Fruit fly (Drosophila melanogaster) whole organism, embryonic: Measurements from ENCODE around the gene CG1979.

ENCODE experiments used
- Ada2b ChIP-seq: fragments of 200-800 bp; sonication (Bioruptor generic); IDR thresholded peaks from 2 replicates; pipeline ENCODE4 v1.3.6; 2022; ENCODE audit warnings: missing biosample characterization, missing genetic modification characterization
- Blimp-1 ChIP-seq: fragments of 200-800 bp; sonication (Bioruptor generic); optimal IDR thresholded peaks from 3 replicates; lab custom pipeline; 2018; ENCODE audit warnings: missing biosample characterization, missing genetic modification characterization, mild to moderate bottlenecking, moderate library complexity, missing genetic modification reagents
- CG12236 ChIP-seq: fragments of 200-800 bp; sonication (Bioruptor generic); optimal IDR thresholded peaks from 2 replicates; lab custom pipeline; 2016; ENCODE audit warnings: missing biosample characterization, missing genetic modification characterization
- CG12942 ChIP-seq: fragments of 200-800 bp; sonication (Bioruptor generic); optimal IDR thresholded peaks from 3 replicates; lab custom pipeline; 2016; ENCODE audit warnings: missing biosample characterization, missing genetic modification characterization
- CG14710 ChIP-seq: fragments of 200-800 bp; sonication (Bioruptor generic); optimal IDR thresholded peaks from 3 replicates; lab custom pipeline; 2019; ENCODE audit warnings: missing biosample characterization, mild to moderate bottlenecking, missing genetic modification characterization, moderate library complexity
- CG15601 ChIP-seq: fragments of 200-800 bp; sonication (Bioruptor generic); optimal IDR thresholded peaks from 3 replicates; lab custom pipeline; 2019; ENCODE audit warnings: missing biosample characterization, mild to moderate bottlenecking, missing genetic modification characterization, moderate library complexity
- CG16779 ChIP-seq: fragments of 200-800 bp; sonication (Bioruptor generic); IDR thresholded peaks from 2 replicates; pipeline ENCODE4 v1.3.6; 2022; ENCODE audit warnings: missing biosample characterization, missing genetic modification characterization
- CG17328 ChIP-seq: fragments of 200-800 bp; sonication (Bioruptor generic); IDR thresholded peaks from 2 replicates; pipeline ENCODE4 v1.3.6; 2022; ENCODE audit warnings: missing biosample characterization, missing genetic modification characterization
- CG18262 ChIP-seq: fragments of 200-800 bp; optimal IDR thresholded peaks from 3 replicates; lab custom pipeline; 2019; ENCODE audit warnings: missing biosample characterization, mild to moderate bottlenecking, missing genetic modification characterization, moderate library complexity
- CG18476 ChIP-seq: fragments of 200-800 bp; sonication (Bioruptor generic); optimal IDR thresholded peaks from 2 replicates; lab custom pipeline; 2016; ENCODE audit warnings: missing biosample characterization, mild to moderate bottlenecking, missing genetic modification characterization
- CG2202 ChIP-seq: fragments of 200-800 bp; sonication (Bioruptor generic); optimal IDR thresholded peaks from 2 replicates; lab custom pipeline; 2018; ENCODE audit warnings: missing biosample characterization, mild to moderate bottlenecking, missing genetic modification characterization
- CG43689 ChIP-seq: fragments of 200-800 bp; sonication (Bioruptor generic); IDR thresholded peaks from 2 replicates; pipeline ENCODE4 v1.3.6; 2022; ENCODE audit warnings: missing biosample characterization, missing genetic modification characterization
- CG7786 ChIP-seq: fragments of 200-800 bp; sonication (Bioruptor generic); optimal IDR thresholded peaks from 2 replicates; lab custom pipeline; 2016; ENCODE audit warnings: missing biosample characterization, missing genetic modification characterization
- CG8765 ChIP-seq: fragments of 200-800 bp; sonication (Bioruptor generic); IDR thresholded peaks from 2 replicates; pipeline ENCODE4 v1.3.6; 2022; ENCODE audit warnings: missing biosample characterization, missing genetic modification characterization
- Dip3 ChIP-seq: fragments of 200-800 bp; sonication (Bioruptor generic); optimal IDR thresholded peaks from 3 replicates; lab custom pipeline; 2016; ENCODE audit warnings: missing biosample characterization, missing genetic modification characterization
- Doc2 ChIP-seq: fragments of 200-800 bp; sonication (Bioruptor generic); IDR thresholded peaks from 2 replicates; pipeline ENCODE4 v1.3.6; 2022; ENCODE audit warnings: missing biosample characterization, missing genetic modification characterization
- Dref ChIP-seq: fragments of 200-800 bp; sonication (Bioruptor generic); IDR thresholded peaks from 2 replicates; pipeline ENCODE4 v1.3.6; 2022; ENCODE audit warnings: missing biosample characterization, missing genetic modification characterization
- E2f1 ChIP-seq: fragments of 200-800 bp; sonication (Bioruptor generic); IDR thresholded peaks from 2 replicates; pipeline ENCODE4 v1.3.6; 2022; ENCODE audit warnings: missing biosample characterization, missing genetic modification characterization
- HLH4C ChIP-seq: fragments of 200-800 bp; sonication (Bioruptor generic); IDR thresholded peaks from 3 replicates; pipeline ENCODE4 v1.3.6; 2022; ENCODE audit warnings: missing biosample characterization, missing genetic modification characterization; ENCODE audit not compliant: partially characterized antibody
- Hr51 ChIP-seq, 2 experiments: fragments of 200-800 bp; sonication (Bioruptor generic); optimal IDR thresholded peaks; 2 replicates in 1 of 2; 3 replicates in 1 of 2; lab custom pipeline; 2016 to 2018; ENCODE audit warnings: missing biosample characterization in 2 of 2, missing genetic modification characterization in 2 of 2, mild to moderate bottlenecking in 1 of 2, moderate library complexity in 1 of 2
- Hsf ChIP-seq: fragments of 200-800 bp; sonication (Bioruptor generic); optimal IDR thresholded peaks from 3 replicates; lab custom pipeline; 2016; ENCODE audit warnings: missing biosample characterization, missing genetic modification characterization
- Lhr ChIP-seq: fragments of 200-800 bp; sonication (Bioruptor generic); optimal IDR thresholded peaks from 3 replicates; lab custom pipeline; 2017; ENCODE audit warnings: mild to moderate bottlenecking, missing biosample characterization, missing genetic modification reagents, missing genetic modification characterization
- NK7.1 ChIP-seq: fragments of 200-800 bp; sonication (Bioruptor generic); optimal IDR thresholded peaks from 3 replicates; lab custom pipeline; 2016; ENCODE audit warnings: missing biosample characterization, missing genetic modification characterization
- Oaz ChIP-seq: fragments of 200-800 bp; sonication (Bioruptor generic); IDR thresholded peaks from 2 replicates; pipeline ENCODE4 v1.3.6; 2022; ENCODE audit warnings: missing biosample characterization, missing genetic modification characterization
- Rfx ChIP-seq: fragments of 200-800 bp; sonication (Bioruptor generic); IDR thresholded peaks from 2 replicates; pipeline ENCODE4 v1.3.6; 2022; ENCODE audit warnings: missing biosample characterization, missing genetic modification characterization
- Tbp ChIP-seq: fragments of >200 bp; optimal IDR thresholded peaks from 2 replicates; lab custom pipeline; 2018; ENCODE audit warnings: missing biosample characterization, missing genetic modification characterization
- Trl ChIP-seq, 3 experiments: fragments of >200 bp in 2 of 3; fragments of 200-800 bp in 1 of 3; sonication (Bioruptor generic) in 1 of 3; optimal IDR thresholded peaks; 2 replicates in 1 of 3; 3 replicates in 2 of 3; lab custom pipeline; 2016 to 2017; ENCODE audit warnings: missing biosample characterization in 1 of 3, missing genetic modification characterization in 1 of 3
- bsh ChIP-seq, 2 experiments: fragments of 200-800 bp; sonication (Bioruptor generic); optimal IDR thresholded peaks; 2 replicates each; lab custom pipeline; 2017 to 2018; ENCODE audit warnings: mild to moderate bottlenecking in 2 of 2, missing biosample characterization in 2 of 2, missing genetic modification characterization in 2 of 2, moderate library complexity in 1 of 2
- cato ChIP-seq: fragments of 200-800 bp; sonication (Bioruptor generic); optimal IDR thresholded peaks from 2 replicates; lab custom pipeline; 2016; ENCODE audit warnings: missing biosample characterization, missing genetic modification characterization, borderline replicate concordance
- cwo ChIP-seq: fragments of 200-800 bp; sonication (Bioruptor generic); optimal IDR thresholded peaks from 3 replicates; lab custom pipeline; 2017; ENCODE audit warnings: missing biosample characterization, missing genetic modification characterization, mild to moderate bottlenecking, moderate library complexity, missing genetic modification reagents
- disco-r ChIP-seq: fragments of 200-800 bp; sonication (Bioruptor generic); optimal IDR thresholded peaks from 2 replicates; lab custom pipeline; 2016; ENCODE audit warnings: missing biosample characterization, missing genetic modification characterization
- h ChIP-seq: fragments of >200 bp; optimal IDR thresholded peaks from 2 replicates; lab custom pipeline; 2017
- her ChIP-seq: fragments of 200-800 bp; sonication (Bioruptor generic); optimal IDR thresholded peaks from 2 replicates; lab custom pipeline; 2016; ENCODE audit warnings: missing biosample characterization, missing genetic modification characterization
- hth ChIP-seq: fragments of >200 bp; optimal IDR thresholded peaks from 2 replicates; lab custom pipeline; 2017; ENCODE audit warnings: inconsistent platforms
- lbe ChIP-seq: fragments of 200-800 bp; sonication (Bioruptor generic); optimal IDR thresholded peaks from 2 replicates; lab custom pipeline; 2016; ENCODE audit warnings: missing biosample characterization, mild to moderate bottlenecking, missing genetic modification characterization
- luna ChIP-seq: fragments of 200-800 bp; sonication (Bioruptor generic); optimal IDR thresholded peaks from 2 replicates; lab custom pipeline; 2016; ENCODE audit warnings: missing biosample characterization, missing genetic modification characterization
- nau ChIP-seq: fragments of 200-800 bp; sonication (Bioruptor generic); optimal IDR thresholded peaks from 3 replicates; lab custom pipeline; 2017; ENCODE audit warnings: missing biosample characterization, mild to moderate bottlenecking, missing genetic modification characterization, missing genetic modification reagents
- peb ChIP-seq: fragments of 200-800 bp; sonication (Bioruptor generic); IDR thresholded peaks from 2 replicates; pipeline ENCODE4 v1.3.6; 2022; ENCODE audit warnings: missing biosample characterization, missing genetic modification characterization
- pfk ChIP-seq: fragments of 200-800 bp; sonication (Bioruptor generic); optimal IDR thresholded peaks from 2 replicates; lab custom pipeline; 2018; ENCODE audit warnings: missing biosample characterization, mild to moderate bottlenecking, missing genetic modification characterization, moderate library complexity
- pros ChIP-seq: fragments of 200-800 bp; sonication (Bioruptor generic); optimal IDR thresholded peaks from 3 replicates; lab custom pipeline; 2019; ENCODE audit warnings: missing biosample characterization, mild to moderate bottlenecking, missing genetic modification characterization, moderate library complexity
- pzg ChIP-seq: fragments of 200-800 bp; sonication (Bioruptor generic); optimal IDR thresholded peaks from 3 replicates; lab custom pipeline; 2018; ENCODE audit warnings: missing biosample characterization, mild to moderate bottlenecking, missing genetic modification characterization, moderate library complexity
- scrt ChIP-seq: fragments of 200-800 bp; sonication (Bioruptor generic); optimal IDR thresholded peaks from 2 replicates; lab custom pipeline; 2018; ENCODE audit warnings: missing biosample characterization, mild to moderate bottlenecking, missing genetic modification characterization, moderate library complexity
- slp2 ChIP-seq: fragments of 200-800 bp; sonication (Bioruptor generic); optimal IDR thresholded peaks from 2 replicates; lab custom pipeline; 2016; ENCODE audit warnings: missing biosample characterization, missing genetic modification characterization
- so ChIP-seq: fragments of 200-800 bp; sonication (Bioruptor generic); IDR thresholded peaks from 3 replicates; pipeline ENCODE4 v1.3.6; 2022; ENCODE audit warnings: missing biosample characterization, missing genetic modification characterization
- tgo ChIP-seq: fragments of 200-800 bp; sonication (Bioruptor generic); IDR thresholded peaks from 3 replicates; pipeline ENCODE4 v1.3.6; 2022; ENCODE audit warnings: missing biosample characterization, missing genetic modification characterization
- toy ChIP-seq: fragments of 200-800 bp; sonication (Bioruptor generic); IDR thresholded peaks from 2 replicates; pipeline ENCODE4 v1.3.6; 2022; ENCODE audit warnings: missing biosample characterization, missing genetic modification characterization
- tx ChIP-seq: fragments of 200-800 bp; sonication (Bioruptor generic); optimal IDR thresholded peaks from 2 replicates; lab custom pipeline; 2016; ENCODE audit warnings: missing biosample characterization, missing genetic modification characterization
- vfl ChIP-seq: fragments of 200-800 bp; sonication (Bioruptor generic); optimal IDR thresholded peaks from 2 replicates; lab custom pipeline; 2016; ENCODE audit warnings: missing biosample characterization, missing genetic modification characterization
- zen ChIP-seq: fragments of 200-800 bp; sonication (Bioruptor generic); optimal IDR thresholded peaks from 3 replicates; lab custom pipeline; 2018; ENCODE audit warnings: missing biosample characterization, mild to moderate bottlenecking, missing genetic modification characterization, moderate library complexity

CG1979 gene

DNA sequence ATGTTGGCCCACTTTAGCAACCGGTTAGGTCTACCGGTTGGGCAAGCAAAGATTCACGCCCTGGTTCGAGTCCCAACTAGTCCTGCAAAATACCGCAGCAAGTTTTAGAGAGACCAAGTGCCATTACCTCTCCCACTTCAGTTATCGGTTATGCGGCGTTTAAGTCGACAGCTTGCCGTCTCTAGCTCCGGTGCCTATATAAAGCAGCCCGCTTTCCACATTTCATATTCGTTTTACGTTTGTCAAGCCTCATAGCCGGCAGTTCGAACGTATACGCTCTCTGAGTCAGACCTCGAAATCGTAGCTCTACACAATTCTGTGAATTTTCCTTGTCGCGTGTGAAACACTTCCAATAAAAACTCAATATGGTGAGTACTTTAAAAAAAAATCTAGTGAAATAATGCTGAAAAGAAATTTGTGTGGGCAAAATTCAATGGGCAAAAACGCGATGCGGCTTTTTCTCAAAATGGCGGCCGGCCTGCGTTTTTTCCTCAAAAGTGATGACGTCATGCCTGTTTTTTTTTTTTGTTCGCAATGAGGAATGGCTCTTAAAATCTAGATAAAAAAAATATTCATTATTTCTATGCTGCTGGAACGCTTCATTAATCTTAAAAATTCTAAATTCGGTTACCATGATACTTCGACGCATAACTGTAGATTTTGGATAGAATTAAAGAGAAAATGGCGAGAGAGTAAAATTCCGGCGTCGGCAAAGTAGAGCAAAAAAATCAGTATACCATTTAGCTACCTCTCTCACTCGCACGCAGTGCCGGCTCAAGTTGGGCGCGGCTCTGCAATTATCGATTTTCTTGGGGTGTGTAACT is 32.2 kb downstream of the CG1979 start, which contains the start of gene alphaTub84B (continued):
- TF ChIP-seq bsh (GFP tag; optimal IDR thresholded peaks at IDR 0.05; lab: Kevin White, UChicago) (peak; percentile 32 to 47), CG18262 (peak; percentile 33), CG18476 (GFP tag; lab: Kevin White, UChicago) (peak; percentile 36), Dref (peak; percentile 89), CG2202 (tag; lab: Kevin White, UChicago) (peak; percentile 21), CG43689 (no peak), Lhr (peak; percentile 88), CG14710 (peak; percentile 54), zen (tag; lab: Kevin White, UChicago) (peak; percentile 34), peb (GFP tag; lab: Robert Waterston, UW) (no peak), Doc2 (GFP tag; lab: Robert Waterston, UW) (no peak), Trl (optimal IDR thresholded peaks at IDR 0.05; lab: Kevin White, UChicago) (peak in 1 of 2 experiments; percentile 54), Trl (GFP tag; optimal IDR thresholded peaks at IDR 0.05; lab: Kevin White, UChicago) (peak; percentile 76), Hsf (GFP tag; lab: Kevin White, UChicago) (peak; percentile 1), CG17328 (GFP tag; lab: Robert Waterston, UW) (peak; percentile 67), tgo (GFP tag; lab: Robert Waterston, UW) (peak; percentile 51; the same call in 2 of the 3 replicates), h (lab: Kevin White, UChicago) (no peak), Blimp-1 (GFP tag; lab: Kevin White, UChicago) (peak; percentile 48), CG12942 (peak; percentile 55), pzg (GFP tag; lab: Kevin White, UChicago) (peak; percentile 98), tx (GFP tag; lab: Kevin White, UChicago) (peak; percentile 71), scrt (GFP tag; lab: Kevin White, UChicago) (peak; percentile 76), cwo (GFP tag; lab: Kevin White, UChicago) (peak; percentile 67), Tbp (GFP tag; lab: Kevin White, UChicago) (peak; percentile 63), CG8765 (GFP tag; lab: Robert Waterston, UW) (no peak), lbe (GFP tag; lab: Kevin White, UChicago) (peak; percentile 57), NK7.1 (GFP tag; lab: Kevin White, UChicago) (peak; percentile 55), pfk (GFP tag; lab: Kevin White, UChicago) (peak; percentile 57), disco-r (GFP tag; lab: Kevin White, UChicago) (peak; percentile 55), CG15601 (tag; lab: Kevin White, UChicago) (peak; percentile 55), E2f1 (GFP tag; lab: Robert Waterston, UW) (peak; percentile 38; the same call in 1 of the 2 replicates), pros (GFP tag; lab: Kevin White, UChicago) (peak; percentile 33), vfl (GFP tag; lab: Kevin White, UChicago) (peak; percentile 67), nau (GFP tag; lab: Kevin White, UChicago) (peak; percentile 59), CG16779 (GFP tag; lab: Robert Waterston, UW) (peak; percentile 66), HLH4C (GFP tag; lab: Robert Waterston, UW) (peak; percentile 51; the same call in 2 of the 3 replicates), luna (peak; percentile 58), so (GFP tag; lab: Robert Waterston, UW) (peak; percentile 71; the same call in 2 of the 3 replicates), Ada2b (GFP tag; lab: Robert Waterston, UW) (no peak), Hr51 (GFP tag; optimal IDR thresholded peaks at IDR 0.05; lab: Kevin White, UChicago) (peak; percentile 20 to 83), hth (lab: Kevin White, UChicago) (no peak), cato (GFP tag; lab: Kevin White, UChicago) (no peak), Rfx (peak; percentile 65), her (GFP tag; lab: Kevin White, UChicago) (peak; percentile 87), toy (GFP tag; lab: Robert Waterston, UW) (no peak), Dip3 (GFP tag; lab: Kevin White, UChicago) (peak; percentile 33), CG12236 (GFP tag; lab: Kevin White, UChicago) (no peak), slp2 (GFP tag; lab: Kevin White, UChicago) (peak; percentile 30), CG7786 (peak; percentile 54), Oaz (GFP tag; lab: Robert Waterston, UW) (no peak)
